Fruit fly (Drosophila melanogaster): ENCODE results near the gene cac.

DNA sequence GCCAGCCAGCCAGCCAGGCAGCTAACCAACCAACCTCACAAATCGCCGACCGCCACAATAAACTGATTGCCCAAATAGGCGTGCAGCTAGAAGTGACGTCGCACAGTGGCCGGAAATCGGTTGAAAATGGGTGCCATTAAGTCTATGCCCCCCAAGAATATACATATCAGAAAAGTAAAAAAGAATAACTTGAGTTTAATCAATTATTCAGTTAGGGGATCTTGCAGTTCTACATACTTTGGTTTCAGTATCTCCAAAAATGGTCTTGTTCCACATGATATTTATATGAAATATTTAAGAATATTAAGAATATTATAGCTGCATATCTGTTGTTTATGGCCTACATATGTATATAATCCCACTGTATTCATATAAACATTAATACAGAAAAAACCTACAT is 99.5 kb downstream of the cac start:
- no peak for TF ChIP-seq CG12768 (GFP tag; optimal IDR thresholded peaks at IDR 0.05)
- no peak for TF ChIP-seq cnc (optimal IDR thresholded peaks at IDR 0.05)
- no peak for TF ChIP-seq bab1 (GFP tag; optimal IDR thresholded peaks at IDR 0.05)
- no peak for TF ChIP-seq CG7101 (tag; optimal IDR thresholded peaks at IDR 0.05)
- TF ChIP-seq ovo (GFP tag; optimal IDR thresholded peaks at IDR 0.05), result no peak
